Worm (Caenorhabditis elegans) whole organism, L1 larva: ENCODE results near the gene T06D8.2.

Experiments used
- fkh-10 ChIP-seq: sonication (generic microtip); optimal IDR thresholded peaks from 2 replicates; lab custom pipeline; 2017; ENCODE audit warnings: missing biosample characterization, missing genetic modification reagents, missing genetic modification characterization
- irx-1 ChIP-seq: sonication (generic microtip); optimal IDR thresholded peaks from 2 replicates; lab custom pipeline; 2016; ENCODE audit warnings: missing genetic modification characterization, missing compliant biosample characterization
- nhr-28 ChIP-seq: fragments of 150-350 bp; optimal IDR thresholded peaks from 2 replicates; lab custom pipeline; 2014; ENCODE audit warnings: missing biosample characterization, missing genetic modification characterization
- nhr-77 ChIP-seq: fragments of 150-350 bp; optimal IDR thresholded peaks from 2 replicates; lab custom pipeline; 2014; ENCODE audit warnings: missing biosample characterization, missing genetic modification characterization
- snpc-4 ChIP-seq: fragments of 150-350 bp; optimal IDR thresholded peaks from 2 replicates; lab custom pipeline; 2014; ENCODE audit warnings: missing biosample characterization, missing genetic modification characterization

DNA sequence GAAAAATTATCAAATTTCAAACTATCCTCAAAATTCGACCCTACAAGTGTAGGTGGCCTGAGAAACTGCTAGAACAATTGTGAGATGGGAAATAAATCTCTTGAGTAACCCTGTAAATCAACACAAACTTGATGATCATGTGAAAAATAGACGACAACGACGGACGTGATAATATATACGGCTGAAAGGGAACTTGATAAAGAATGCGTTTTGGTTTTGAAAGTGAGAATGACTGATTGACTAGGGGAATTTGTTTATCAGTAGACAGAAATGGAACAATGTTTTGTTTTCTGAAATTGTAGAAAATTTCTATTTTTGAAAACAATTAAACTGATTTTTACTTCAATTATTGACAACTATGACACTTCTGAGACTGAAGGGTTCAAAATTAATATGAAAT is 33.0 kb upstream of the T06D8.2 start:
- TF ChIP-seq nhr-28 (tag; lab: Kevin White, UChicago) (no peak), irx-1 (tag; lab: Kevin White, UChicago) (no peak), fkh-10 (GFP tag; lab: Kevin White, UChicago) (no peak), snpc-4 (tag; lab: Kevin White, UChicago) (no peak), nhr-77 (tag; lab: Kevin White, UChicago) (no peak)
